Worm (Caenorhabditis elegans): ENCODE measurements around the gene clec-213.

DNA sequence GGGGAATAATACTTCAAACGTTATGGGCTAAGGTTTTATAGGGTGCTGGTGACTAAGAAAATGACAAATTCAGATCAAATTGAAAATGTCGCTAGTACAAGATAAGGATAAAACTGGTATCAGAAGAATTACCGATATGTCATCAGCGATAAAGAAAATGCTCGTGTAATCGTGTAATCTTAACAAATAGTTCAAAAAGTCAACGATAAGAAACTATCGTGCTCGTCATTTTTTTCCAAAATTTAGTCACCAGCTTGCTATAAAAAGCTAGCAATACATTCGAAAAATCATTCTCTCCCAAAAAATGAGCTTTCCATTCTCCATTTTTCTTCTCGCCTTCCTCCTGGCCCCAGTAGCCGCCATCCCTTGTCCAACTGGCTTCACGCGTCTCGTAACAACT lies 32.8 kb downstream of the clec-213 start, which contains the start of gene clec-45:
- TF ChIP-seq dao-5 (tag; optimal IDR thresholded peaks at IDR 0.05) (no peak), him-1 (tag; optimal IDR thresholded peaks at IDR 0.05) (no peak)
